Worm (Caenorhabditis elegans) whole organism, L3 larva: ENCODE data around the gene ZK637.4.

ENCODE experiments used
- ceh-28 ChIP-seq: fragments of 150-350 bp; optimal IDR thresholded peaks from 2 replicates; lab custom pipeline; 2014; ENCODE audit warnings: missing biosample characterization, missing genetic modification reagents, missing genetic modification characterization
- ceh-9 ChIP-seq: sonication (generic microtip); optimal IDR thresholded peaks from 2 replicates; lab custom pipeline; 2018; ENCODE audit warnings: missing biosample characterization, missing genetic modification characterization
- elt-3 ChIP-seq, 3 experiments: fragments of 150-350 bp in 1 of 3; sonication (generic microtip) in 2 of 3; optimal IDR thresholded peaks; 2 replicates in 2 of 3; 4 replicates in 1 of 3; lab custom pipeline; 2014 to 2017; ENCODE audit warnings: missing biosample characterization in 3 of 3, missing genetic modification characterization in 3 of 3
- fkh-10 ChIP-seq: sonication (generic microtip); optimal IDR thresholded peaks from 2 replicates; lab custom pipeline; 2017; ENCODE audit warnings: missing biosample characterization, missing genetic modification reagents, missing genetic modification characterization
- nhr-43 ChIP-seq: sonication (generic microtip); optimal IDR thresholded peaks from 2 replicates; lab custom pipeline; 2016; ENCODE audit warnings: mild to moderate bottlenecking, missing genetic modification characterization, missing compliant biosample characterization; ENCODE audit not compliant: poor library complexity, severe bottlenecking
- nhr-76 ChIP-seq: fragments of 150-350 bp; sonication (generic microtip); optimal IDR thresholded peaks from 5 replicates; lab custom pipeline; 2014; ENCODE audit warnings: missing biosample characterization, missing genetic modification characterization
- nhr-77 ChIP-seq: fragments of 150-350 bp; optimal IDR thresholded peaks from 2 replicates; lab custom pipeline; 2014; ENCODE audit warnings: missing biosample characterization, missing genetic modification characterization

DNA sequence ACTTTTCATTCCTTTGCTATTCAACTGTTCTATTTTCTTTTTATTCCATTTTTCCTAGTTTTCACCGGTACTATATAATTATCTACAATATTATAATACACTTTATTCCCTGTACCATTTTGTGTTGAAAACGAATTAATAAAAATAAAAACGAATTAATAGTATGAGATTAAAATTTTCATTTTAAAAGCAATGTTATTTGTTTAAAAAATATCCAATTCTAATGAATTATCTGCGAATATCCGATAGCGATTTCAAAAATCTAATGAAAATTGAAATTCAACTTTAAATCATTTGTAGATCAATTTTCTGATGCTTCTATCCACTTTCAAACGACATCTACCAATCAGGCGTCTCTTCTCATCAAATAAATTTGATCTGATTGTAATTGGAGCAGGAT lies 19.9 kb downstream of the ZK637.4 start, which contains the start of gene trxr-2:
- TF ChIP-seq nhr-77 (tag; lab: Kevin White, UChicago) (no peak), elt-3 (tag; optimal IDR thresholded peaks at IDR 0.05; lab: Kevin White, UChicago) (no peak), fkh-10 (GFP tag; lab: Kevin White, UChicago) (no peak), ceh-9 (no peak), nhr-43 (tag; lab: Kevin White, UChicago) (no peak), nhr-76 (no peak), ceh-28 (tag; lab: Kevin White, UChicago) (no peak)
